In genomic region chr3L:17999406-18000101, dm6 we compare ENCODE assay signal across 5 fruit fly cellular contexts.
A peak's percentile ranks its signal among the peaks of the same experiment; 100 is the strongest.
TF ChIP-seq lines count a peak whose summit lies in the region.

No protein-coding gene starts in this region.

TF ChIP-seq in whole organism, adult, 20 proteins besides CTCF, POLR2A, EP300 and RAD21 (continued from another document):
- TF ChIP-seq toe (GFP tag; optimal IDR thresholded peaks at IDR 0.05; lab: Kevin White, UChicago): peak; percentile 77
- TF ChIP-seq Hr96 (GFP tag; optimal IDR thresholded peaks at IDR 0.05; lab: Kevin White, UChicago): peak; percentile 90
- TF ChIP-seq CG5204 (GFP tag; optimal IDR thresholded peaks at IDR 0.05; lab: Kevin White, UChicago): peak; percentile 85

TF ChIP-seq in whole organism, embryonic, 481 proteins besides CTCF, POLR2A, EP300 and RAD21 (continued from another document and continues in another):
- TF ChIP-seq CG3726 (GFP tag; IDR thresholded peaks at IDR 0.05; lab: Robert Waterston, UW) (0 out of 3 replicates have a peak, but pooled peaks have one; percentile 45), CG16813 (GFP tag; IDR thresholded peaks at IDR 0.05; lab: Robert Waterston, UW; ENCODE audit: partially characterized antibody) (peak; percentile 9; the same call in 1 of the 3 replicates), mirr (GFP tag; optimal IDR thresholded peaks at IDR 0.05; lab: Kevin White, UChicago) (peak; percentile 86), jumu (GFP tag; optimal IDR thresholded peaks at IDR 0.05; lab: Kevin White, UChicago) (peak; percentile 85), eve (GFP tag; optimal IDR thresholded peaks at IDR 0.05; lab: Kevin White, UChicago) (peak in 1 of 2 experiments; percentile 98), Hey (tag; optimal IDR thresholded peaks at IDR 0.05; lab: Kevin White, UChicago) (peak; percentile 68), CG10267 (tag; optimal IDR thresholded peaks at IDR 0.05; lab: Kevin White, UChicago) (peak; percentile 94), CG6813 (GFP tag; optimal IDR thresholded peaks at IDR 0.05; lab: Kevin White, UChicago) (peak; percentile 91), tgo (GFP tag; IDR thresholded peaks at IDR 0.05; lab: Robert Waterston, UW) (peak; percentile 86), CG13775 (GFP tag; optimal IDR thresholded peaks at IDR 0.05; lab: Kevin White, UChicago) (peak; percentile 96), sens-2 (GFP tag; IDR thresholded peaks at IDR 0.05; lab: Robert Waterston, UW) (peak; percentile 64), Fer2 (tag; optimal IDR thresholded peaks at IDR 0.05; lab: Kevin White, UChicago) (peak; percentile 86), lmd (GFP tag; IDR thresholded peaks at IDR 0.05; lab: Robert Waterston, UW) (peak; percentile 92), p53 (GFP tag; optimal IDR thresholded peaks at IDR 0.05; lab: Kevin White, UChicago) (peak; percentile 55), Nf-YC (tag; optimal IDR thresholded peaks at IDR 0.05; lab: Kevin White, UChicago) (peak; percentile 88), CG7839 (tag; optimal IDR thresholded peaks at IDR 0.05; lab: Kevin White, UChicago) (peak; percentile 95), Mes4 (GFP tag; optimal IDR thresholded peaks at IDR 0.05; lab: Kevin White, UChicago) (peak; percentile 94), Max (GFP tag; optimal IDR thresholded peaks at IDR 0.05; lab: Kevin White, UChicago) (peak; percentile 91), CG14667 (GFP tag; IDR thresholded peaks at IDR 0.05; lab: Robert Waterston, UW) (peak; percentile 66; the same call in 1 of the 2 replicates), slou (GFP tag; optimal IDR thresholded peaks at IDR 0.05; lab: Kevin White, UChicago) (peak; percentile 78), btn (GFP tag; optimal IDR thresholded peaks at IDR 0.05; lab: Kevin White, UChicago) (peak; percentile 88), B-H1 (GFP tag; IDR thresholded peaks at IDR 0.05; lab: Robert Waterston, UW) (peak; percentile 74), B-H2 (GFP tag; optimal IDR thresholded peaks at IDR 0.05; lab: Kevin White, UChicago) (peak; percentile 83), dimm (GFP tag; IDR thresholded peaks at IDR 0.05; lab: Robert Waterston, UW) (peak; percentile 52; the same call in 1 of the 2 replicates), Spps (tag; optimal IDR thresholded peaks at IDR 0.05; lab: Kevin White, UChicago) (peak; percentile 90), CG1647 (GFP tag; optimal IDR thresholded peaks at IDR 0.05; lab: Kevin White, UChicago) (peak; percentile 86), Dp (GFP tag; optimal IDR thresholded peaks at IDR 0.05; lab: Kevin White, UChicago) (peak; percentile 2), CG12744 (GFP tag; optimal IDR thresholded peaks at IDR 0.05; lab: Kevin White, UChicago) (peak; percentile 91), grau (tag; optimal IDR thresholded peaks at IDR 0.05; lab: Kevin White, UChicago) (peak; percentile 95), Ssrp (tag; optimal IDR thresholded peaks at IDR 0.05; lab: Kevin White, UChicago) (peak; percentile 94)

TF ChIP-seq in whole organism, prepupa, 60 proteins besides CTCF, POLR2A, EP300 and RAD21 (continued from another document and continues in another):
- peak; percentile 94 for TF ChIP-seq CG8632 (GFP tag; optimal IDR thresholded peaks at IDR 0.05; lab: Kevin White, UChicago)
- peak; percentile 95 for TF ChIP-seq Ets96B (tag; optimal IDR thresholded peaks at IDR 0.05; lab: Kevin White, UChicago)
- peak; percentile 91 for TF ChIP-seq CG6163 (GFP tag; IDR thresholded peaks at IDR 0.05; lab: Robert Waterston, UW)
- TF ChIP-seq CG34406 (GFP tag; optimal IDR thresholded peaks at IDR 0.05; lab: Kevin White, UChicago): peak; percentile 96
- TF ChIP-seq fkh (GFP tag; optimal IDR thresholded peaks at IDR 0.05; lab: Kevin White, UChicago): peak; percentile 75
- peak; percentile 97 for TF ChIP-seq esn (GFP tag; optimal IDR thresholded peaks at IDR 0.05; lab: Kevin White, UChicago)
- peak; percentile 96 for TF ChIP-seq Sox102F (GFP tag; optimal IDR thresholded peaks at IDR 0.05; lab: Kevin White, UChicago)
- TF ChIP-seq Blimp-1 (GFP tag; optimal IDR thresholded peaks at IDR 0.05; lab: Kevin White, UChicago): peak; percentile 93
- peak; percentile 85 for TF ChIP-seq CG10631 (GFP tag; optimal IDR thresholded peaks at IDR 0.05; lab: Kevin White, UChicago)
- TF ChIP-seq CG11762 (GFP tag; optimal IDR thresholded peaks at IDR 0.05; lab: Kevin White, UChicago; ENCODE audit: insufficient read depth): peak; percentile 89
- peak; percentile 88 for TF ChIP-seq Ets21C (GFP tag; optimal IDR thresholded peaks at IDR 0.05; lab: Kevin White, UChicago)
- TF ChIP-seq lz (GFP tag; optimal IDR thresholded peaks at IDR 0.05; lab: Kevin White, UChicago): peak; percentile 96
- TF ChIP-seq CG8319 (GFP tag; optimal IDR thresholded peaks at IDR 0.05; lab: Kevin White, UChicago): peak; percentile 90
- peak; percentile 96 for TF ChIP-seq Eip75B (GFP tag; optimal IDR thresholded peaks at IDR 0.05; lab: Kevin White, UChicago)
- TF ChIP-seq CG7368 (GFP tag; optimal IDR thresholded peaks at IDR 0.05; lab: Kevin White, UChicago): peak; percentile 92
- peak; percentile 96 for TF ChIP-seq CG6276 (GFP tag; optimal IDR thresholded peaks at IDR 0.05; lab: Kevin White, UChicago)
- TF ChIP-seq Sox15 (GFP tag; optimal IDR thresholded peaks at IDR 0.05; lab: Kevin White, UChicago): peak; percentile 87
- peak; percentile 92 for TF ChIP-seq CG9139 (GFP tag; optimal IDR thresholded peaks at IDR 0.05; lab: Kevin White, UChicago)
- peak; percentile 94 for TF ChIP-seq CG6792 (GFP tag; optimal IDR thresholded peaks at IDR 0.05; lab: Kevin White, UChicago)
- TF ChIP-seq OdsH (GFP tag; optimal IDR thresholded peaks at IDR 0.05; lab: Kevin White, UChicago): peak; percentile 94
- peak; percentile 78 for TF ChIP-seq fd85E (GFP tag; optimal IDR thresholded peaks at IDR 0.05; lab: Kevin White, UChicago)
- peak; percentile 95 for TF ChIP-seq CG6854 (GFP tag; optimal IDR thresholded peaks at IDR 0.05; lab: Kevin White, UChicago)
- TF ChIP-seq svp (GFP tag; lab: Kevin White, UChicago): peak; percentile 98
- TF ChIP-seq Eip93F (GFP tag; optimal IDR thresholded peaks at IDR 0.05; lab: Kevin White, UChicago): peak; percentile 83
- TF ChIP-seq net (GFP tag; optimal IDR thresholded peaks at IDR 0.05; lab: Kevin White, UChicago): peak; percentile 97
- peak; percentile 95 for TF ChIP-seq Smox (GFP tag; optimal IDR thresholded peaks at IDR 0.05; lab: Kevin White, UChicago)
- TF ChIP-seq dac (GFP tag; optimal IDR thresholded peaks at IDR 0.05; lab: Kevin White, UChicago): peak; percentile 85
- peak; percentile 92 for TF ChIP-seq eg (GFP tag; IDR thresholded peaks at IDR 0.05; lab: Robert Waterston, UW)
- peak; percentile 97 for TF ChIP-seq CG32006 (GFP tag; optimal IDR thresholded peaks at IDR 0.05; lab: Kevin White, UChicago)
- TF ChIP-seq CG6808 (GFP tag; optimal IDR thresholded peaks at IDR 0.05; lab: Kevin White, UChicago): peak; percentile 94
- TF ChIP-seq CG11902 (GFP tag; optimal IDR thresholded peaks at IDR 0.05; lab: Kevin White, UChicago): peak; percentile 88
- TF ChIP-seq CG16779 (tag; optimal IDR thresholded peaks at IDR 0.05; lab: Kevin White, UChicago): peak; percentile 89
- peak; percentile 94 for TF ChIP-seq pdm3 (GFP tag; optimal IDR thresholded peaks at IDR 0.05; lab: Kevin White, UChicago)

TF ChIP-seq in whole organism, pupa, 21 proteins besides CTCF, POLR2A, EP300 and RAD21 (continued from another document):
- TF ChIP-seq CG15710 (tag; optimal IDR thresholded peaks at IDR 0.05; lab: Kevin White, UChicago) (peak; percentile 93), CG8159 (tag; optimal IDR thresholded peaks at IDR 0.05; lab: Kevin White, UChicago) (peak; percentile 95)
TF ChIP-seq in whole organism, pupa: peak in this region for 20.

TF ChIP-seq in whole organism, wandering third instar larva, 38 proteins besides CTCF, POLR2A, EP300 and RAD21 (continued from another document):
- TF ChIP-seq sv (GFP tag; optimal IDR thresholded peaks at IDR 0.05; lab: Kevin White, UChicago) (peak; percentile 84), pan (optimal IDR thresholded peaks at IDR 0.05; lab: Kevin White, UChicago) (no peak), jim (GFP tag; optimal IDR thresholded peaks at IDR 0.05; lab: Kevin White, UChicago) (no peak), Rel (GFP tag; optimal IDR thresholded peaks at IDR 0.05; lab: Kevin White, UChicago) (peak; percentile 68), Rel (tag; optimal IDR thresholded peaks at IDR 0.05; lab: Kevin White, UChicago) (peak; percentile 88), Dfd (GFP tag; optimal IDR thresholded peaks at IDR 0.05; lab: Kevin White, UChicago) (no peak), Sp1 (GFP tag; optimal IDR thresholded peaks at IDR 0.05; lab: Kevin White, UChicago) (peak; percentile 98), CG9705 (GFP tag; optimal IDR thresholded peaks at IDR 0.05; lab: Kevin White, UChicago) (peak; percentile 96), N (GFP tag; optimal IDR thresholded peaks at IDR 0.05; lab: Kevin White, UChicago) (no peak), brk (GFP tag; optimal IDR thresholded peaks at IDR 0.05; lab: Kevin White, UChicago) (peak; percentile 95), Dif (GFP tag; optimal IDR thresholded peaks at IDR 0.05; lab: Kevin White, UChicago; ENCODE audit: partially characterized antibody) (peak; percentile 82), usp (GFP tag; optimal IDR thresholded peaks at IDR 0.05; lab: Kevin White, UChicago) (no peak), CG32264 (GFP tag; optimal IDR thresholded peaks at IDR 0.05; lab: Kevin White, UChicago) (peak; percentile 92), fru (GFP tag; optimal IDR thresholded peaks at IDR 0.05; lab: Kevin White, UChicago) (peak; percentile 94), sage (GFP tag; optimal IDR thresholded peaks at IDR 0.05; lab: Kevin White, UChicago) (peak; percentile 86), rgr (GFP tag; optimal IDR thresholded peaks at IDR 0.05; lab: Kevin White, UChicago) (peak; percentile 97), Jra (GFP tag; optimal IDR thresholded peaks at IDR 0.05; lab: Kevin White, UChicago) (peak; percentile 86), Abd-B (GFP tag; optimal IDR thresholded peaks at IDR 0.05; lab: Kevin White, UChicago) (no peak)
